Fruit fly (Drosophila melanogaster) S2 (cell line): ENCODE results near the gene ScsbetaA.

Source experiments
- CG8478 ChIP-seq: fragments of >200 bp; optimal IDR thresholded peaks from 2 replicates; lab custom pipeline; 2018
- CTCF ChIP-seq, 2 experiments: fragments of >200 bp; optimal IDR thresholded peaks; 2 replicates each; lab custom pipeline; 2018

DNA sequence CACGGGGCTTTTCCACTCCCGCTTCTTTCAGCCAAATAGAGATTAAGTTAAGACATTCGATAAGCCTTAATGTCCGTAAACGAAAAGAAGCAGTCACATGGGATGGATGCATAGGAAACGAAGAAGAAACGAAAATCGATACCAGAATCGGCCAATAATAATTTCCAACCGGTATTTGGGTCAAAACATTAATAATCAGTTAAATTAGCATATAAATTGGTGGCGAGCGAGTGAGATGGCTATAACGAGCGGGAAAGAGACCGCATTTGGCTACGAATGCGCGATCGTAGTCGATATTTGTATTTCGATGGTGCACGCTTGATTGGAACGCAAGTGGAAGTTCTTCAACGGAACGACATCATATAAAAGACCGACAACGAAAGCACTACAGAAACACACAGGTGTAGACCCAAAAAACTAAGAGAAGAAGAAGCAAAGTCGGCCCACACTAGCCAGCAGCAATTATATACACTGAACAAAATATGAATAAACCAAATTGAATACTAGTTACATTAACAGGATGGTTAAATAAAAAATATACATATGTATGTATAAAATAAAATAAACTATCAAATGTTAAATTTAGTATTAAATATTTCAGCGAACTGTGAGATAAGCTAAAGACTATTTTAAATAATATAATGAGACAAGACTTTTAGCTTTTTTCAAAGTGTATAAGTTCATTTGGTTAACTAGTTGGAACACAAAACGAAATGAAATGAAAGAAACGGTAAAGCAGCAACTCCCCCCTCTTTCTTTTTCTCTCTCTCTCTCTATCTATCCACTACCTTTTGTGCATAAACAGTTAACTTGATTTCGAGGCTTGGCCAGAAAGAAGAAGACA lies 16.2 kb downstream of the ScsbetaA start:
- no peak for TF ChIP-seq CTCF (optimal IDR thresholded peaks at IDR 0.05; lab: Kevin White, UChicago)
- no peak for TF ChIP-seq CG8478 (lab: Kevin White, UChicago)
